Fruit fly (Drosophila melanogaster) whole organism, wandering third instar larva: ENCODE results near the gene CG31661.

Experiments used
- dl ChIP-seq, 2 experiments: fragments of 175-275, 200-275 bp in 1 of 2; fragments of 200-275 bp in 1 of 2; sonication (Bioruptor generic); optimal IDR thresholded peaks; lab custom pipeline; 2018; ENCODE audit warnings: mild to moderate bottlenecking in 2 of 2, missing biosample characterization in 2 of 2, missing genetic modification characterization in 2 of 2, moderate library complexity in 2 of 2; ENCODE audit not compliant: partially characterized antibody in 2 of 2, insufficient read depth in 1 of 2
- usp ChIP-seq: fragments of >200 bp; optimal IDR thresholded peaks from 2 replicates; lab custom pipeline; 2017; ENCODE audit warnings: missing biosample characterization, missing genetic modification characterization

dm6 chr2L:1473427-1473826 lies 23.6 kb upstream of the CG31661 start:
- TF ChIP-seq dl (GFP tag; optimal IDR thresholded peaks at IDR 0.05; lab: Kevin White, UChicago; ENCODE audit: insufficient read depth in 1 of 2, partially characterized antibody in 2 of 2) (no peak), usp (no peak)
